Fruit fly (Drosophila melanogaster): ENCODE data around the gene CG13917.

dm6 chr3L:1602833-1603128, 26.3 kb downstream of the CG13917 start, which contains the start of the genes CG18170 and CG33791:
- TF ChIP-seq Crg-1 (GFP tag; optimal IDR thresholded peaks at IDR 0.05) = no peak
- no peak for TF ChIP-seq pad (GFP tag; optimal IDR thresholded peaks at IDR 0.05)
- TF ChIP-seq tj (GFP tag; optimal IDR thresholded peaks at IDR 0.05) = no peak
- TF ChIP-seq CG1620 (GFP tag; optimal IDR thresholded peaks at IDR 0.05) = no peak
- no peak for TF ChIP-seq kay (GFP tag; ENCODE audit: borderline replicate concordance)
- no peak for TF ChIP-seq CG14711 (tag; optimal IDR thresholded peaks at IDR 0.05)
- TF ChIP-seq CG7045 (GFP tag; optimal IDR thresholded peaks at IDR 0.05) = no peak
- TF ChIP-seq cnc (optimal IDR thresholded peaks at IDR 0.05) = no peak
- no peak for TF ChIP-seq CG11617 (GFP tag; optimal IDR thresholded peaks at IDR 0.05)
- no peak for TF ChIP-seq toe (GFP tag; optimal IDR thresholded peaks at IDR 0.05)
- no peak for TF ChIP-seq Clk (GFP tag; optimal IDR thresholded peaks at IDR 0.05)
- TF ChIP-seq CG33017 (tag; optimal IDR thresholded peaks at IDR 0.05) = no peak
